Worm (Caenorhabditis elegans) whole organism, midembryonic: ENCODE data around the gene vha-5.

Source experiments
- T22C8.4 ChIP-seq: fragments of 200-800 bp; sonication (Bioruptor generic); IDR thresholded peaks from 2 replicates; pipeline ENCODE4 v1.3.6; 2022; ENCODE audit warnings: missing genetic modification characterization, missing compliant biosample characterization
- cog-1 ChIP-seq: sonication (generic microtip); optimal IDR thresholded peaks from 2 replicates; lab custom pipeline; 2016; ENCODE audit warnings: missing genetic modification characterization, missing compliant biosample characterization
- flt-1 ChIP-seq: fragments of 200-800 bp; sonication (Bioruptor generic); IDR thresholded peaks from 2 replicates; pipeline ENCODE4 v1.3.6; 2022; ENCODE audit warnings: missing genetic modification characterization, missing compliant biosample characterization
- klf-2 ChIP-seq: fragments of 200-800 bp; sonication (Bioruptor generic); conservative IDR thresholded peaks from 2 replicates; pipeline ENCODE4 v1.3.6; 2022; ENCODE audit warnings: missing genetic modification reagents, missing genetic modification characterization, missing compliant biosample characterization
- med-1 ChIP-seq: sonication (generic microtip); optimal IDR thresholded peaks from 2 replicates; lab custom pipeline; 2017; ENCODE audit warnings: missing genetic modification characterization, mild to moderate bottlenecking, missing compliant biosample characterization, antibody characterized with exemption, missing genetic modification reagents; ENCODE audit not compliant: insufficient read depth
- ref-1 ChIP-seq: fragments of 200-800 bp; sonication (Bioruptor generic); conservative IDR thresholded peaks from 2 replicates; pipeline ENCODE4 v1.3.6; 2022; ENCODE audit warnings: missing genetic modification reagents, missing genetic modification characterization, missing compliant biosample characterization
- ztf-29 ChIP-seq: fragments of 200-800 bp; sonication (Bioruptor generic); IDR thresholded peaks from 2 replicates; pipeline ENCODE4 v1.3.6; 2022; ENCODE audit warnings: missing genetic modification reagents, missing genetic modification characterization, missing compliant biosample characterization

ce11 chrIV:8255221-8255620 is 48.5 kb upstream of the vha-5 start:
- TF ChIP-seq cog-1 (tag; lab: Kevin White, UChicago) (no peak), klf-2 (GFP tag; lab: Robert Waterston, UW) (no peak), med-1 (no peak), flt-1 (GFP tag; lab: Robert Waterston, UW) (no peak), T22C8.4 (GFP tag; lab: Robert Waterston, UW) (no peak), ref-1 (no peak), ztf-29 (GFP tag; lab: Robert Waterston, UW) (no peak)
